Worm (Caenorhabditis elegans): ENCODE data around the gene C17H12.5.

- no peak for TF ChIP-seq snu-23 (GFP tag; optimal IDR thresholded peaks at IDR 0.05)
- TF ChIP-seq lin-15B (tag; optimal IDR thresholded peaks at IDR 0.05) = no peak
- TF ChIP-seq nhr-28 (tag; optimal IDR thresholded peaks at IDR 0.05) = no peak
- no peak for TF ChIP-seq nhr-19 (GFP tag; conservative IDR thresholded peaks at IDR 0.05)
- no peak for TF ChIP-seq elt-2 (tag; optimal IDR thresholded peaks at IDR 0.05)
- no peak for TF ChIP-seq ztf-11 (tag; optimal IDR thresholded peaks at IDR 0.05)
Observed at ce11 chrIV:6811808-6812207, 5.6 kb downstream of the C17H12.5 start, which contains the start of gene ceh-48.
